Worm (Caenorhabditis elegans) whole organism, late embryonic: ENCODE data around the gene R02E4.3.

Experiments used
- hlh-30 ChIP-seq: sonication (generic microtip); optimal IDR thresholded peaks from 2 replicates; lab custom pipeline; 2017; ENCODE audit warnings: antibody characterized with exemption, missing genetic modification characterization, missing compliant biosample characterization; ENCODE audit not compliant: insufficient read depth
- lin-11 ChIP-seq: fragments of 200-800 bp; sonication (Bioruptor generic); optimal IDR thresholded peaks from 2 replicates; lab custom pipeline; 2018; ENCODE audit warnings: mild to moderate bottlenecking, missing genetic modification characterization, missing compliant biosample characterization
- pha-4 ChIP-seq: fragments of 150-350 bp; optimal IDR thresholded peaks from 2 replicates; lab custom pipeline; 2018; ENCODE audit warnings: missing biosample characterization, missing genetic modification reagents, missing genetic modification characterization
- sox-2 ChIP-seq: fragments of 200-800 bp; sonication (Bioruptor generic); IDR thresholded peaks from 2 replicates; pipeline ENCODE4 v1.3.6; 2022; ENCODE audit warnings: missing genetic modification reagents, missing genetic modification characterization, missing compliant biosample characterization
- sox-4 ChIP-seq: sonication (generic microtip); optimal IDR thresholded peaks from 2 replicates; lab custom pipeline; 2017; ENCODE audit warnings: mild to moderate bottlenecking, missing genetic modification characterization, inconsistent platforms, missing compliant biosample characterization

DNA sequence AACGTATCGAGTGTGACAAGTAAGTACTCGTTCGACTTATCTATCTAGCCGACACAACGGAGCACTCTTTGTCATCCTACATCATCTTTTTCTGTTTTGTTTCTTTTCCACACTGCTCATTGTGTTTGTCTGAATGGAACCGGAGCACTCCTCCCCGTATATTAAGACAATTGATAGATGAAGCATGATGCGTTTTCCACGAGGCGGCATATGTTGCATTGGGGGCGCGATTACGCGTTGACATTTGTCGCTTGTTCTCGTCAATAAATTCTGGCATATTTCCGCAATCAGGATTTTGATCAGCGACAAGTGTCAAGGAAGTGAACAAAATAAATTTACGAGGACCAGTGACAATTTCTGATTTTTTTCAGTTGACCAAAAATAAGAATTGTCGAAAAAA, 33.7 kb downstream of the R02E4.3 start:
- TF ChIP-seq sox-2 (GFP tag; lab: Robert Waterston, UW) (no peak), lin-11 (tag; lab: Kevin White, UChicago) (no peak), pha-4 (tag; lab: Kevin White, UChicago) (no peak), hlh-30 (tag; lab: Kevin White, UChicago) (no peak), sox-4 (tag; lab: Kevin White, UChicago) (no peak)
